Worm (Caenorhabditis elegans): ENCODE measurements around the gene fbxa-156.
A peak's percentile ranks its signal among the peaks of the same experiment; 100 is the strongest.

Gene fbxa-156

DNA sequence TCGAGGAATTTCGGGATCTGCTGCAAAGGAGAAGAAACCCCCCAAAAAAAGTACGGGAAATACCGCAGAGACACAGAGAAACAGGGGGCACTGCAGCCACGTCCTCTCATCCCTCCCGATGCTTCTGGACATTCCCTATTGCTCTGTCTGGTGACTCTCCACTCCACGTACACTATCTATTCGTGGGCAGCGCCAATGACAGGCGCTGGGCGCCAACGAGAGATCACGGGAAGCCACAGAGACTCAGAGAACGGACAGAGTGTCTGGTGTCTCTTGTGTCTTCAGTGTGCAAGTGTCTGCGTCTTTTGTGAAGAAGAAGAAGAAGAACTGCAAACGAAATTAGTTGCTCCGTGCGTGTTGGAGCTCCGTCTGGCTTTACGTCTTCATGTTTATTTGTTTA lies 38.7 kb downstream of the fbxa-156 start:
- TF ChIP-seq dox-1 (GFP tag; IDR thresholded peaks at IDR 0.05) (peak; percentile 79), ceh-100 (GFP tag; IDR thresholded peaks at IDR 0.05) (0 out of 2 replicates have a peak, but pooled peaks have one; percentile 15), hmg-1.2 (GFP tag; IDR thresholded peaks at IDR 0.05) (peak; percentile 96), let-526 (GFP tag; IDR thresholded peaks at IDR 0.05) (peak; percentile 82; the same call in 1 of the 2 replicates), cebp-1 (GFP tag; IDR thresholded peaks at IDR 0.05) (no peak), cebp-1 (tag; optimal IDR thresholded peaks at IDR 0.05) (peak; percentile 83), mcd-1 (GFP tag; IDR thresholded peaks at IDR 0.05) (peak; percentile 86), pbrm-1 (GFP tag; IDR thresholded peaks at IDR 0.05) (peak; percentile 78), F55B11.4 (tag; optimal IDR thresholded peaks at IDR 0.05; ENCODE audit: borderline replicate concordance, insufficient read depth) (no peak), ets-4 (GFP tag; optimal IDR thresholded peaks at IDR 0.05) (peak; percentile 43), egl-18 (GFP tag; IDR thresholded peaks at IDR 0.05) (no peak), nhr-120 (GFP tag; IDR thresholded peaks at IDR 0.05) (no peak), tbx-9 (tag; optimal IDR thresholded peaks at IDR 0.05; ENCODE audit: borderline replicate concordance) (no peak), attf-3 (GFP tag; conservative IDR thresholded peaks at IDR 0.05) (no peak), ztf-18 (tag; optimal IDR thresholded peaks at IDR 0.05) (peak; percentile 55), unc-62 (GFP tag; optimal IDR thresholded peaks at IDR 0.05) (no peak), egl-44 (GFP tag; IDR thresholded peaks at IDR 0.05) (0 out of 2 replicates have a peak, but pooled peaks have one; percentile 49), F57A8.1 (GFP tag; optimal IDR thresholded peaks at IDR 0.05) (no peak), F23B12.7 (tag; optimal IDR thresholded peaks at IDR 0.05; ENCODE audit: insufficient read depth) (no peak), lin-35 (GFP tag; optimal IDR thresholded peaks at IDR 0.05) (peak in 1 of 3 experiments; percentile 66), ztf-28 (GFP tag; IDR thresholded peaks at IDR 0.05) (no peak), ceh-79 (tag; optimal IDR thresholded peaks at IDR 0.05) (no peak), ceh-40 (GFP tag; IDR thresholded peaks at IDR 0.05) (no peak), B0336.3 (GFP tag; IDR thresholded peaks at IDR 0.05) (peak; percentile 80), sptf-2 (GFP tag; optimal IDR thresholded peaks at IDR 0.05) (no peak), lir-1 (GFP tag; conservative IDR thresholded peaks at IDR 0.05) (peak; percentile 44; the same call in 1 of the 2 replicates), ekl-4 (GFP tag; IDR thresholded peaks at IDR 0.05) (peak; percentile 81), zfh-2 (GFP tag; conservative IDR thresholded peaks at IDR 0.05) (peak; percentile 93), unc-130 (GFP tag; optimal IDR thresholded peaks at IDR 0.05) (no peak), ceh-27 (GFP tag; optimal IDR thresholded peaks at IDR 0.05) (peak; percentile 76), tbp1 (GFP tag; optimal IDR thresholded peaks at IDR 0.05) (peak; percentile 56), rpc-1 (optimal IDR thresholded peaks at IDR 0.05) (peak; percentile 17), rpc-1 (tag; optimal IDR thresholded peaks at IDR 0.05) (no peak), F39B2.1 (GFP tag; IDR thresholded peaks at IDR 0.05) (no peak), F52B5.7 (tag; optimal IDR thresholded peaks at IDR 0.05) (peak; percentile 14), nhr-80 (tag; optimal IDR thresholded peaks at IDR 0.05) (peak; percentile 77), hlh-12 (tag; optimal IDR thresholded peaks at IDR 0.05) (no peak), snpc-3.4 (tag; optimal IDR thresholded peaks at IDR 0.05) (no peak), let-607 (tag; optimal IDR thresholded peaks at IDR 0.05) (peak; percentile 96 to 97), Y56A3A.18 (GFP tag; IDR thresholded peaks at IDR 0.05) (peak; percentile 66; the same call in 1 of the 2 replicates), nhr-179 (tag; optimal IDR thresholded peaks at IDR 0.05) (no peak), fkh-3 (tag; optimal IDR thresholded peaks at IDR 0.05) (no peak), atf-7 (tag; optimal IDR thresholded peaks at IDR 0.05) (peak; percentile 71), hmg-20 (GFP tag; IDR thresholded peaks at IDR 0.05) (peak; percentile 17; the same call in 1 of the 2 replicates), rcor-1 (GFP tag; IDR thresholded peaks at IDR 0.05) (no peak), dpl-1 (GFP tag; optimal IDR thresholded peaks at IDR 0.05) (no peak), Y67H2A.10 (GFP tag; conservative IDR thresholded peaks at IDR 0.05) (no peak), athp-1 (tag; optimal IDR thresholded peaks at IDR 0.05) (no peak), K12H6.12 (tag; optimal IDR thresholded peaks at IDR 0.05) (peak; percentile 82)

All from whole organism, young adult.